1 worm cellular context compared by ENCODE assay signal in the genomic region with DNA sequence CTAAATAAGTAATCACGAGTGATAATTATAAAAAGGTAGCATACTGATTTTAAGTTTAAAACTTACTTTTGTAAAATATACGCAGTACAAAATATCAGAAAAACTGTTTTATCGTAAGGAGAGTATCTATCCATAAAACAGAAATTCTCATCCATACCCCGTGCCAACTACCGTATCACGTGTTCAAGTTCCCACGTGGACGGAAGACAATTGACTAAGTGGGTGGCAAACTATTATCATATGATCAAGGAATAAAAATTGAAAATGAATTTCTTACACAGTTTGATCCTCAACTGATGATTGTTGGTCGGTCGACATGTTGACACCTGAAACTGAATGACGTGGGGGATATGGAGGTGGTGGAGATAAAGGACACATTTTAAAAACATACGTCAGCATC.
TF ChIP-seq lines count a peak whose summit lies in the region.

Gene pmt-1 (minus strand): TSS at position 332 of the 400 bp plus-strand sequence.

TF ChIP-seq in whole organism, L1 larva, 84 proteins besides CTCF, POLR2A, EP300 and RAD21 (continued from another document):
- peak in 2 of 6 experiments; percentile 43 to 80 for TF ChIP-seq elt-3 (tag; optimal IDR thresholded peaks at IDR 0.05; lab: Kevin White, UChicago)
- TF ChIP-seq sptf-1 (tag; optimal IDR thresholded peaks at IDR 0.05; lab: Kevin White, UChicago) = no peak
- TF ChIP-seq tlp-1 (tag; optimal IDR thresholded peaks at IDR 0.05; lab: Kevin White, UChicago) = no peak
- no peak for TF ChIP-seq ztf-11 (tag; optimal IDR thresholded peaks at IDR 0.05; lab: Kevin White, UChicago)
- TF ChIP-seq snpc-4 (tag; optimal IDR thresholded peaks at IDR 0.05; lab: Kevin White, UChicago) = no peak
- no peak for TF ChIP-seq sup-37 (GFP tag; optimal IDR thresholded peaks at IDR 0.05; lab: Kevin White, UChicago)
- TF ChIP-seq vab-15 (tag; optimal IDR thresholded peaks at IDR 0.05; lab: Kevin White, UChicago) = no peak
- no peak for TF ChIP-seq nhr-237 (tag; optimal IDR thresholded peaks at IDR 0.05; lab: Kevin White, UChicago)
- TF ChIP-seq lsy-2 (tag; optimal IDR thresholded peaks at IDR 0.05; lab: Kevin White, UChicago) = no peak
- TF ChIP-seq zag-1 (tag; optimal IDR thresholded peaks at IDR 0.05; lab: Kevin White, UChicago) = no peak
- TF ChIP-seq xbp-1 (tag; optimal IDR thresholded peaks at IDR 0.05; lab: Kevin White, UChicago) = no peak
- no peak for TF ChIP-seq egl-13 (tag; optimal IDR thresholded peaks at IDR 0.05; lab: Kevin White, UChicago)
- no peak for TF ChIP-seq alr-1 (tag; optimal IDR thresholded peaks at IDR 0.05; lab: Kevin White, UChicago; ENCODE audit: borderline replicate concordance)
- no peak for TF ChIP-seq fkh-4 (tag; optimal IDR thresholded peaks at IDR 0.05; lab: Kevin White, UChicago; ENCODE audit: borderline replicate concordance)
- TF ChIP-seq nhr-85 (tag; lab: Kevin White, UChicago) = peak; percentile 81
- TF ChIP-seq ets-5 (GFP tag; IDR thresholded peaks at IDR 0.05; lab: Robert Waterston, UW) = no peak
- TF ChIP-seq nhr-28 (tag; optimal IDR thresholded peaks at IDR 0.05; lab: Kevin White, UChicago) = no peak
- no peak for TF ChIP-seq ama-1 (optimal IDR thresholded peaks at IDR 0.05; lab: Kevin White, UChicago)
- TF ChIP-seq C16A3.4 (tag; optimal IDR thresholded peaks at IDR 0.05; lab: Kevin White, UChicago) = peak; percentile 8
- TF ChIP-seq dpl-1 (GFP tag; optimal IDR thresholded peaks at IDR 0.05; lab: Kevin White, UChicago) = peak in 1 of 3 experiments; percentile 4
- TF ChIP-seq mef-2 (tag; optimal IDR thresholded peaks at IDR 0.05; lab: Kevin White, UChicago) = no peak
- TF ChIP-seq fkh-10 (GFP tag; optimal IDR thresholded peaks at IDR 0.05; lab: Kevin White, UChicago) = no peak
- no peak for TF ChIP-seq ceh-82 (tag; optimal IDR thresholded peaks at IDR 0.05; lab: Kevin White, UChicago)
- TF ChIP-seq swsn-7 (tag; optimal IDR thresholded peaks at IDR 0.05; lab: Kevin White, UChicago) = no peak
- TF ChIP-seq nhr-19 (GFP tag; conservative IDR thresholded peaks at IDR 0.05; lab: Robert Waterston, UW) = peak; percentile 36
- no peak for TF ChIP-seq ceh-63 (GFP tag; optimal IDR thresholded peaks at IDR 0.05; lab: Kevin White, UChicago)
- no peak for TF ChIP-seq pax-3 (tag; optimal IDR thresholded peaks at IDR 0.05; lab: Kevin White, UChicago)
- TF ChIP-seq efl-1 (optimal IDR thresholded peaks at IDR 0.05; lab: Kevin White, UChicago) = no peak
- TF ChIP-seq efl-1 (GFP tag; optimal IDR thresholded peaks at IDR 0.05 in 1 of 2; lab: Kevin White, UChicago) = peak in 1 of 2 experiments; percentile 88
- TF ChIP-seq nhr-76 (tag; optimal IDR thresholded peaks at IDR 0.05; lab: Kevin White, UChicago) = no peak
- TF ChIP-seq lin-13 (GFP tag; optimal IDR thresholded peaks at IDR 0.05; lab: Kevin White, UChicago) = no peak
- TF ChIP-seq egl-27 (tag; optimal IDR thresholded peaks at IDR 0.05; lab: Kevin White, UChicago) = no peak
- peak; percentile 31 for TF ChIP-seq snu-23 (GFP tag; optimal IDR thresholded peaks at IDR 0.05; lab: Kevin White, UChicago)
- TF ChIP-seq irx-1 (tag; optimal IDR thresholded peaks at IDR 0.05; lab: Kevin White, UChicago) = no peak
- no peak for TF ChIP-seq ceh-88 (GFP tag; IDR thresholded peaks at IDR 0.05; lab: Robert Waterston, UW)
TF ChIP-seq in whole organism, L1 larva: peak in this region for 17.
